Fruit fly (Drosophila melanogaster) whole organism, prepupa: ENCODE results near the gene CG44000.
A peak's percentile ranks its signal among the peaks of the same experiment; 100 is the strongest.

ENCODE experiments used
- Blimp-1 ChIP-seq: fragments of 200-800 bp; sonication (Bioruptor generic); optimal IDR thresholded peaks from 3 replicates; lab custom pipeline; 2017; ENCODE audit warnings: missing biosample characterization, missing genetic modification characterization, mild to moderate bottlenecking, moderate library complexity, missing genetic modification reagents
- CG11294 ChIP-seq: fragments of 200-800 bp; sonication (Bioruptor generic); IDR thresholded peaks from 2 replicates; pipeline ENCODE4 v1.3.6; 2022; ENCODE audit warnings: missing biosample characterization, missing genetic modification characterization
- CG1621 ChIP-seq: fragments of 200-800 bp; sonication (Bioruptor generic); optimal IDR thresholded peaks from 3 replicates; lab custom pipeline; 2018; ENCODE audit warnings: missing biosample characterization, mild to moderate bottlenecking, missing genetic modification characterization
- CG16779 ChIP-seq: fragments of 200-800 bp; sonication (Bioruptor generic); optimal IDR thresholded peaks from 3 replicates; lab custom pipeline; 2017; ENCODE audit warnings: missing biosample characterization, mild to moderate bottlenecking, missing genetic modification characterization
- CG3032 ChIP-seq: fragments of 200-800 bp; optimal IDR thresholded peaks from 2 replicates; lab custom pipeline; 2019; ENCODE audit warnings: missing biosample characterization, mild to moderate bottlenecking, missing genetic modification characterization, moderate library complexity
- CG32006 ChIP-seq: fragments of 200-800 bp; sonication (Bioruptor generic); optimal IDR thresholded peaks from 3 replicates; lab custom pipeline; 2017; ENCODE audit warnings: missing biosample characterization, mild to moderate bottlenecking, missing genetic modification characterization
- CG34406 ChIP-seq: fragments of 200-800 bp; sonication (Bioruptor generic); optimal IDR thresholded peaks from 3 replicates; lab custom pipeline; 2016; ENCODE audit warnings: missing biosample characterization, missing genetic modification characterization
- CG3919 ChIP-seq: fragments of 200-800 bp; sonication (Bioruptor generic); optimal IDR thresholded peaks from 3 replicates; lab custom pipeline; 2016; ENCODE audit warnings: missing biosample characterization, missing genetic modification characterization
- CG4318 ChIP-seq: fragments of 200-800 bp; sonication (Bioruptor generic); optimal IDR thresholded peaks from 3 replicates; lab custom pipeline; 2017; ENCODE audit warnings: missing biosample characterization, mild to moderate bottlenecking, missing genetic modification characterization
- CG6808 ChIP-seq: fragments of 200-800 bp; sonication (Bioruptor generic); optimal IDR thresholded peaks from 3 replicates; lab custom pipeline; 2017; ENCODE audit warnings: missing biosample characterization, missing genetic modification characterization, mild to moderate bottlenecking, moderate library complexity, missing genetic modification reagents
- CG8119 ChIP-seq: fragments of 200-800 bp; sonication (Bioruptor generic); IDR thresholded peaks from 3 replicates; pipeline ENCODE4 v1.3.6; 2022; ENCODE audit warnings: missing biosample characterization, missing genetic modification characterization
- CG8319 ChIP-seq: fragments of 200-800 bp; sonication (Bioruptor generic); optimal IDR thresholded peaks from 3 replicates; lab custom pipeline; 2016; ENCODE audit warnings: missing biosample characterization, missing genetic modification characterization
- CG9139 ChIP-seq: fragments of 200-800 bp; sonication (Bioruptor generic); optimal IDR thresholded peaks from 3 replicates; lab custom pipeline; 2017; ENCODE audit warnings: missing biosample characterization, mild to moderate bottlenecking, missing genetic modification characterization
- Eip78C ChIP-seq: fragments of 200-800 bp; sonication (Bioruptor generic); peaks from one replicate; lab custom pipeline; 2016; ENCODE audit warnings: missing biosample characterization, missing genetic modification characterization
- Eip93F ChIP-seq: fragments of 200-800 bp; sonication (Bioruptor generic); optimal IDR thresholded peaks from 2 replicates; lab custom pipeline; 2016; ENCODE audit warnings: missing biosample characterization, mild to moderate bottlenecking, missing genetic modification characterization
- Ets21C ChIP-seq: fragments of 200-800 bp; sonication (Bioruptor generic); optimal IDR thresholded peaks from 3 replicates; lab custom pipeline; 2016; ENCODE audit warnings: missing biosample characterization, missing genetic modification characterization
- Hr38 ChIP-seq: sonication (Bioruptor generic); optimal IDR thresholded peaks from 2 replicates; lab custom pipeline; 2016; ENCODE audit warnings: missing biosample characterization, missing genetic modification characterization
- Hr39 ChIP-seq: fragments of 200-800 bp; sonication (Bioruptor generic); optimal IDR thresholded peaks from 2 replicates; lab custom pipeline; 2016; ENCODE audit warnings: missing biosample characterization, missing genetic modification characterization
- Smox ChIP-seq: fragments of 200-800 bp; sonication (Bioruptor generic); optimal IDR thresholded peaks from 3 replicates; lab custom pipeline; 2016; ENCODE audit warnings: missing biosample characterization, missing genetic modification characterization
- Sox14 ChIP-seq: fragments of 200-800 bp; sonication (Bioruptor generic); optimal IDR thresholded peaks from 3 replicates; lab custom pipeline; 2016; ENCODE audit warnings: missing biosample characterization, missing genetic modification characterization
- achi ChIP-seq: fragments of 200-800 bp; sonication (Bioruptor generic); optimal IDR thresholded peaks from 3 replicates; lab custom pipeline; 2016; ENCODE audit warnings: missing biosample characterization, missing genetic modification characterization
- cyc ChIP-seq: fragments of 200-800 bp; sonication (Bioruptor generic); optimal IDR thresholded peaks from 3 replicates; lab custom pipeline; 2016; ENCODE audit warnings: missing biosample characterization, missing genetic modification characterization
- dac ChIP-seq: fragments of 200-800 bp; sonication (Bioruptor generic); optimal IDR thresholded peaks from 2 replicates; lab custom pipeline; 2017; ENCODE audit warnings: missing biosample characterization, mild to moderate bottlenecking, missing genetic modification characterization
- eg ChIP-seq: fragments of 200-800 bp; sonication (Bioruptor generic); IDR thresholded peaks from 3 replicates; pipeline ENCODE4 v1.3.6; 2022; ENCODE audit warnings: missing biosample characterization, missing genetic modification characterization
- esn ChIP-seq: fragments of 200-800 bp; sonication (Bioruptor generic); optimal IDR thresholded peaks from 2 replicates; lab custom pipeline; 2016; ENCODE audit warnings: missing biosample characterization, mild to moderate bottlenecking, missing genetic modification characterization, moderate library complexity
- fd59A ChIP-seq: fragments of 200-800 bp; sonication (Bioruptor generic); optimal IDR thresholded peaks from 2 replicates; lab custom pipeline; 2017; ENCODE audit warnings: missing biosample characterization, mild to moderate bottlenecking, missing genetic modification characterization, missing genetic modification reagents
- fd85E ChIP-seq: fragments of 200-800 bp; sonication (Bioruptor generic); optimal IDR thresholded peaks from 3 replicates; lab custom pipeline; 2016; ENCODE audit warnings: missing biosample characterization, missing genetic modification characterization
- fkh ChIP-seq: fragments of 200-800 bp; sonication (Bioruptor generic); optimal IDR thresholded peaks from 3 replicates; lab custom pipeline; 2017; ENCODE audit warnings: missing biosample characterization, mild to moderate bottlenecking, missing genetic modification characterization, moderate library complexity
- net ChIP-seq: fragments of 200-800 bp; sonication (Bioruptor generic); optimal IDR thresholded peaks from 3 replicates; lab custom pipeline; 2016; ENCODE audit warnings: missing biosample characterization, missing genetic modification characterization
- pdm3 ChIP-seq: fragments of 200-800 bp; sonication (Bioruptor generic); optimal IDR thresholded peaks from 3 replicates; lab custom pipeline; 2016; ENCODE audit warnings: missing biosample characterization, missing genetic modification characterization
- salr ChIP-seq, 2 experiments: fragments of 200-800 bp; sonication (Bioruptor generic); optimal IDR thresholded peaks; 3 replicates each; lab custom pipeline; 2016 to 2018; ENCODE audit warnings: missing biosample characterization in 2 of 2, missing genetic modification characterization in 2 of 2, mild to moderate bottlenecking in 1 of 2
- spab ChIP-seq: fragments of 200-800 bp; sonication (Bioruptor generic); optimal IDR thresholded peaks from 2 replicates; lab custom pipeline; 2017; ENCODE audit warnings: missing biosample characterization, mild to moderate bottlenecking, missing genetic modification characterization, missing genetic modification reagents
- ss ChIP-seq, 2 experiments: fragments of 200-800 bp; sonication (Bioruptor generic); optimal IDR thresholded peaks; 2 replicates in 1 of 2; 3 replicates in 1 of 2; lab custom pipeline; 2017 to 2018; ENCODE audit warnings: mild to moderate bottlenecking in 2 of 2, missing biosample characterization in 2 of 2, missing genetic modification characterization in 2 of 2, moderate library complexity in 1 of 2
- svp ChIP-seq: fragments of 200-800 bp; sonication (Bioruptor generic); peaks from one replicate; lab custom pipeline; 2016; ENCODE audit warnings: missing biosample characterization, missing genetic modification characterization
- topi ChIP-seq: fragments of 200-800 bp; sonication (Bioruptor generic); optimal IDR thresholded peaks from 3 replicates; lab custom pipeline; 2016; ENCODE audit warnings: missing biosample characterization, missing genetic modification characterization

CG44000 gene

dm6 chr2L:5052367-5052914 is 9.4 kb downstream of the CG44000 start, which contains the start of gene senju (continued):
- TF ChIP-seq ss (GFP tag; optimal IDR thresholded peaks at IDR 0.05; lab: Kevin White, UChicago) (peak; percentile 71 to 73), Ets21C (GFP tag; lab: Kevin White, UChicago) (peak; percentile 82), topi (peak; percentile 86), spab (GFP tag; lab: Kevin White, UChicago) (peak; percentile 75), CG1621 (tag; lab: Kevin White, UChicago) (peak; percentile 80), CG11294 (GFP tag; lab: Robert Waterston, UW) (peak; percentile 62), pdm3 (GFP tag; lab: Kevin White, UChicago) (peak; percentile 90), Eip93F (no peak), CG8319 (GFP tag; lab: Kevin White, UChicago) (peak; percentile 80), cyc (peak; percentile 84), achi (peak; percentile 86), dac (GFP tag; lab: Kevin White, UChicago) (peak; percentile 80), Smox (GFP tag; lab: Kevin White, UChicago) (peak; percentile 84), Hr39 (peak; percentile 84), Sox14 (GFP tag; lab: Kevin White, UChicago) (peak; percentile 91), Blimp-1 (GFP tag; lab: Kevin White, UChicago) (peak; percentile 48), CG8119 (peak; percentile 87), Hr38 (GFP tag; lab: Kevin White, UChicago) (peak; percentile 29), CG3032 (tag; lab: Kevin White, UChicago) (peak; percentile 68), eg (GFP tag; lab: Robert Waterston, UW) (peak; percentile 91), CG32006 (GFP tag; lab: Kevin White, UChicago) (peak; percentile 86), CG6808 (peak; percentile 75), salr (GFP tag; optimal IDR thresholded peaks at IDR 0.05; lab: Kevin White, UChicago) (peak; percentile 66 to 67), CG4318 (GFP tag; lab: Kevin White, UChicago) (no peak), CG9139 (GFP tag; lab: Kevin White, UChicago) (peak; percentile 51), fd85E (GFP tag; lab: Kevin White, UChicago) (peak; percentile 76)

- TF ChIP-seq Smox (GFP tag; lab: Kevin White, UChicago), result no peak
- TF ChIP-seq CG3919 (GFP tag; lab: Kevin White, UChicago), result no peak
- no peak for TF ChIP-seq CG6808
- TF ChIP-seq CG16779 (tag; lab: Kevin White, UChicago), result no peak
- TF ChIP-seq topi, result no peak
- no peak for TF ChIP-seq fd59A (GFP tag; lab: Kevin White, UChicago)
- no peak for TF ChIP-seq net
- no peak for TF ChIP-seq CG8319 (GFP tag; lab: Kevin White, UChicago)
Measured at dm6 chr2L:5052994-5053393, 9.9 kb downstream of the CG44000 start, which contains the start of gene eIF3h. Gene eIF3h, minus strand, starts transcription at chr2L:5053094.

dm6 chr2L:5054953-5055352 is 11.9 kb downstream of the CG44000 start, which contains the start of the genes CG14036 and His3.3A:
Gene CG14036, minus strand, starts transcription at chr2L:5055016.
Gene His3.3A, plus strand, starts transcription at chr2L:5055058.
- TF ChIP-seq fkh (GFP tag; lab: Kevin White, UChicago), result peak; percentile 92
- no peak for TF ChIP-seq CG34406
- peak; percentile 31 for TF ChIP-seq esn (GFP tag; lab: Kevin White, UChicago)
- peak; percentile 49 for TF ChIP-seq achi
- TF ChIP-seq Eip78C (GFP tag; lab: Kevin White, UChicago), result peak; percentile 60
- no peak for TF ChIP-seq cyc
- TF ChIP-seq Sox14 (GFP tag; lab: Kevin White, UChicago), result peak; percentile 0
- peak; percentile 6 for TF ChIP-seq svp
- peak; percentile 30 for TF ChIP-seq CG1621 (tag; lab: Kevin White, UChicago)

dm6 chr2L:5055528-5055927 is 12.5 kb downstream of the CG44000 start:
- TF ChIP-seq CG32006 (GFP tag; lab: Kevin White, UChicago) (no peak), dac (GFP tag; lab: Kevin White, UChicago) (no peak), Eip78C (GFP tag; lab: Kevin White, UChicago) (no peak), salr (GFP tag; optimal IDR thresholded peaks at IDR 0.05; lab: Kevin White, UChicago) (no peak)
